Fruit fly (Drosophila melanogaster) whole organism, embryonic: ENCODE measurements around the gene Dhdds.
A peak's percentile ranks its signal among the peaks of the same experiment; 100 is the strongest.

Source experiments
- CG10209 ChIP-seq: fragments of 200-800 bp; sonication (Bioruptor generic); optimal IDR thresholded peaks from 3 replicates; lab custom pipeline; 2017; ENCODE audit warnings: missing biosample characterization, mild to moderate bottlenecking, missing genetic modification characterization, missing genetic modification reagents
- CG10366 ChIP-seq: fragments of 200-800 bp; sonication (Bioruptor generic); IDR thresholded peaks from 2 replicates; pipeline ENCODE4 v1.3.6; 2022; ENCODE audit warnings: missing biosample characterization, missing genetic modification characterization
- CG10431 ChIP-seq: fragments of 200-800 bp; sonication (Bioruptor generic); optimal IDR thresholded peaks from 3 replicates; lab custom pipeline; 2018; ENCODE audit warnings: missing biosample characterization, mild to moderate bottlenecking, missing genetic modification characterization
- CG10543 ChIP-seq: fragments of 200-800 bp; sonication (Bioruptor generic); optimal IDR thresholded peaks from 3 replicates; lab custom pipeline; 2017; ENCODE audit warnings: missing biosample characterization, mild to moderate bottlenecking, missing genetic modification characterization, moderate library complexity
- CG11560 ChIP-seq: fragments of 200-800 bp; sonication (Bioruptor generic); IDR thresholded peaks from 3 replicates; pipeline ENCODE4 v1.3.6; 2022; ENCODE audit warnings: missing biosample characterization, missing genetic modification characterization
- CG12236 ChIP-seq: fragments of 200-800 bp; sonication (Bioruptor generic); optimal IDR thresholded peaks from 2 replicates; lab custom pipeline; 2016; ENCODE audit warnings: missing biosample characterization, missing genetic modification characterization
- CG1233 ChIP-seq: fragments of 200-800 bp; sonication (Bioruptor generic); optimal IDR thresholded peaks from 4 replicates; lab custom pipeline; 2018; ENCODE audit warnings: missing biosample characterization, mild to moderate bottlenecking, missing genetic modification characterization
- CG15073 ChIP-seq: fragments of 200-800 bp; sonication (Bioruptor generic); optimal IDR thresholded peaks from 2 replicates; lab custom pipeline; 2016; ENCODE audit warnings: missing biosample characterization, missing genetic modification characterization
- CG15601 ChIP-seq: fragments of 200-800 bp; sonication (Bioruptor generic); optimal IDR thresholded peaks from 3 replicates; lab custom pipeline; 2019; ENCODE audit warnings: missing biosample characterization, mild to moderate bottlenecking, missing genetic modification characterization, moderate library complexity
- CG17568 ChIP-seq: fragments of 200-800 bp; sonication (Bioruptor generic); optimal IDR thresholded peaks from 2 replicates; lab custom pipeline; 2018; ENCODE audit warnings: missing biosample characterization, mild to moderate bottlenecking, missing genetic modification characterization, moderate library complexity
- CG17802 ChIP-seq: fragments of 200-800 bp; sonication (Bioruptor generic); optimal IDR thresholded peaks from 2 replicates; lab custom pipeline; 2018; ENCODE audit warnings: missing biosample characterization, mild to moderate bottlenecking, missing genetic modification characterization, moderate library complexity
- CG17829 ChIP-seq: fragments of 200-800 bp; optimal IDR thresholded peaks from 2 replicates; lab custom pipeline; 2019; ENCODE audit warnings: missing biosample characterization, mild to moderate bottlenecking, missing genetic modification characterization, moderate library complexity
- CG1832 ChIP-seq: fragments of 200-800 bp; sonication (Bioruptor generic); optimal IDR thresholded peaks from 2 replicates; lab custom pipeline; 2017; ENCODE audit warnings: missing biosample characterization, mild to moderate bottlenecking, missing genetic modification characterization, inconsistent platforms
- CG2202 ChIP-seq: fragments of 200-800 bp; sonication (Bioruptor generic); optimal IDR thresholded peaks from 2 replicates; lab custom pipeline; 2018; ENCODE audit warnings: missing biosample characterization, mild to moderate bottlenecking, missing genetic modification characterization
- CG32532 ChIP-seq: fragments of 200-800 bp; sonication (Bioruptor generic); IDR thresholded peaks from 2 replicates; pipeline ENCODE4 v1.3.6; 2022; ENCODE audit warnings: missing biosample characterization, missing genetic modification characterization
- CG43689 ChIP-seq: fragments of 200-800 bp; sonication (Bioruptor generic); IDR thresholded peaks from 2 replicates; pipeline ENCODE4 v1.3.6; 2022; ENCODE audit warnings: missing biosample characterization, missing genetic modification characterization
- CG6272 ChIP-seq: fragments of 200-800 bp; sonication (Bioruptor generic); IDR thresholded peaks from 2 replicates; pipeline ENCODE4 v1.3.6; 2022; ENCODE audit warnings: missing biosample characterization, missing genetic modification characterization
- CG6654 ChIP-seq: fragments of 200-800 bp; sonication (Bioruptor generic); optimal IDR thresholded peaks from 2 replicates; lab custom pipeline; 2017; ENCODE audit warnings: missing biosample characterization, mild to moderate bottlenecking, missing genetic modification characterization
- CG6689 ChIP-seq: fragments of 200-800 bp; sonication (Bioruptor generic); IDR thresholded peaks from 2 replicates; pipeline ENCODE4 v1.3.6; 2022; ENCODE audit warnings: missing biosample characterization, missing genetic modification characterization
- CG7839 ChIP-seq: fragments of 200-800 bp; sonication (Bioruptor generic); optimal IDR thresholded peaks from 3 replicates; lab custom pipeline; 2018; ENCODE audit warnings: missing biosample characterization, mild to moderate bottlenecking, missing genetic modification characterization, moderate library complexity
- CG7963 ChIP-seq: fragments of 200-800 bp; sonication (Bioruptor generic); IDR thresholded peaks from 3 replicates; pipeline ENCODE4 v1.3.6; 2022; ENCODE audit warnings: missing biosample characterization, missing genetic modification characterization; ENCODE audit not compliant: partially characterized antibody
- CG8765 ChIP-seq: fragments of 200-800 bp; sonication (Bioruptor generic); IDR thresholded peaks from 2 replicates; pipeline ENCODE4 v1.3.6; 2022; ENCODE audit warnings: missing biosample characterization, missing genetic modification characterization
- CG8944 ChIP-seq: fragments of 200-800 bp; sonication (Bioruptor generic); optimal IDR thresholded peaks from 3 replicates; lab custom pipeline; 2016; ENCODE audit warnings: missing biosample characterization, missing genetic modification characterization
- Dip2 ChIP-seq: fragments of 200-800 bp; sonication (Bioruptor generic); IDR thresholded peaks from 2 replicates; pipeline ENCODE4 v1.3.6; 2022; ENCODE audit warnings: missing biosample characterization, missing genetic modification characterization
- Ets97D ChIP-seq: fragments of 200-800 bp; sonication (Bioruptor generic); optimal IDR thresholded peaks from 3 replicates; lab custom pipeline; 2016; ENCODE audit warnings: missing biosample characterization, missing genetic modification characterization
- HHEX ChIP-seq: fragments of 200-800 bp; sonication (Bioruptor generic); optimal IDR thresholded peaks from 3 replicates; lab custom pipeline; 2017; ENCODE audit warnings: missing biosample characterization, mild to moderate bottlenecking, missing genetic modification characterization, missing genetic modification reagents
- HLH54F ChIP-seq: fragments of 200-800 bp; sonication (Bioruptor generic); optimal IDR thresholded peaks from 3 replicates; lab custom pipeline; 2016; ENCODE audit warnings: missing biosample characterization, missing genetic modification characterization
- Hey ChIP-seq: fragments of 200-800 bp; sonication (Bioruptor generic); optimal IDR thresholded peaks from 3 replicates; lab custom pipeline; 2018; ENCODE audit warnings: missing biosample characterization, mild to moderate bottlenecking, missing genetic modification characterization
- HmgD ChIP-seq: fragments of 200-800 bp; sonication (Bioruptor generic); optimal IDR thresholded peaks from 3 replicates; lab custom pipeline; 2016; ENCODE audit warnings: missing biosample characterization, missing genetic modification characterization
- MBD-R2 ChIP-seq: fragments of 200-800 bp; sonication (Bioruptor generic); IDR thresholded peaks from 2 replicates; pipeline ENCODE4 v1.3.6; 2022; ENCODE audit warnings: missing biosample characterization, missing genetic modification characterization
- Pdp1 ChIP-seq, 2 experiments: fragments of 200-800 bp; sonication (Bioruptor generic); optimal IDR thresholded peaks; 3 replicates each; lab custom pipeline; 2016; ENCODE audit warnings: missing biosample characterization in 2 of 2, missing genetic modification characterization in 2 of 2, mild to moderate bottlenecking in 1 of 2, moderate library complexity in 1 of 2
- Six4 ChIP-seq: fragments of 200-800 bp; sonication (Bioruptor generic); optimal IDR thresholded peaks from 2 replicates; lab custom pipeline; 2016; ENCODE audit warnings: missing biosample characterization, missing genetic modification characterization
- Usf ChIP-seq: fragments of 200-800 bp; sonication (Bioruptor generic); optimal IDR thresholded peaks from 2 replicates; lab custom pipeline; 2017; ENCODE audit warnings: missing genotype, missing biosample characterization, missing genetic modification characterization
- Xbp1 ChIP-seq: fragments of 200-800 bp; sonication (Bioruptor generic); optimal IDR thresholded peaks from 3 replicates; lab custom pipeline; 2016; ENCODE audit warnings: missing biosample characterization, mild to moderate bottlenecking, missing genetic modification characterization
- abd-A ChIP-seq: fragments of 200-800 bp; sonication (Bioruptor generic); optimal IDR thresholded peaks from 3 replicates; lab custom pipeline; 2019; ENCODE audit warnings: missing biosample characterization, mild to moderate bottlenecking, missing genetic modification characterization, moderate library complexity
- cas ChIP-seq: fragments of 200-800 bp; sonication (Bioruptor generic); IDR thresholded peaks from 2 replicates; pipeline ENCODE4 v1.3.6; 2022; ENCODE audit warnings: missing biosample characterization, missing genetic modification characterization
- crc ChIP-seq: fragments of 200-800 bp; sonication (Bioruptor generic); optimal IDR thresholded peaks from 2 replicates; lab custom pipeline; 2016; ENCODE audit warnings: missing biosample characterization, missing genetic modification characterization
- croc ChIP-seq: fragments of 200-800 bp; sonication (Bioruptor generic); conservative IDR thresholded peaks from 3 replicates; pipeline ENCODE4 v1.3.6; 2022; ENCODE audit warnings: missing biosample characterization, missing genetic modification characterization
- da ChIP-seq: fragments of 200-800 bp; sonication (Bioruptor generic); optimal IDR thresholded peaks from 2 replicates; lab custom pipeline; 2016; ENCODE audit warnings: missing biosample characterization, missing genetic modification characterization
- dan ChIP-seq: fragments of 200-800 bp; sonication (Bioruptor generic); IDR thresholded peaks from 2 replicates; pipeline ENCODE4 v1.3.6; 2022; ENCODE audit warnings: missing biosample characterization, missing genetic modification characterization
- dysf ChIP-seq: fragments of 200-800 bp; sonication (Bioruptor generic); IDR thresholded peaks from 3 replicates; pipeline ENCODE4 v1.3.6; 2022; ENCODE audit warnings: missing biosample characterization, missing genetic modification characterization
- her ChIP-seq: fragments of 200-800 bp; sonication (Bioruptor generic); optimal IDR thresholded peaks from 2 replicates; lab custom pipeline; 2016; ENCODE audit warnings: missing biosample characterization, missing genetic modification characterization
- lola ChIP-seq, 3 experiments: fragments of >200 bp in 2 of 3; fragments of 200-800 bp in 1 of 3; sonication (Bioruptor generic) in 1 of 3; optimal IDR thresholded peaks; 2 replicates each; lab custom pipeline; 2017 to 2019; ENCODE audit warnings: missing biosample characterization in 3 of 3, missing genetic modification characterization in 3 of 3, mild to moderate bottlenecking in 1 of 3, moderate library complexity in 1 of 3
- pfk ChIP-seq: fragments of 200-800 bp; sonication (Bioruptor generic); optimal IDR thresholded peaks from 2 replicates; lab custom pipeline; 2018; ENCODE audit warnings: missing biosample characterization, mild to moderate bottlenecking, missing genetic modification characterization, moderate library complexity
- ranshi ChIP-seq: fragments of 200-800 bp; sonication (Bioruptor generic); IDR thresholded peaks from 2 replicates; pipeline ENCODE4 v1.3.6; 2022; ENCODE audit warnings: missing biosample characterization, missing genetic modification characterization
- sim ChIP-seq: fragments of 200-800 bp; sonication (Bioruptor generic); IDR thresholded peaks from 2 replicates; pipeline ENCODE4 v1.3.6; 2022; ENCODE audit warnings: missing biosample characterization, missing genetic modification characterization
- usp ChIP-seq: fragments of >200 bp; optimal IDR thresholded peaks from 2 replicates; lab custom pipeline; 2017; ENCODE audit warnings: missing biosample characterization, missing genetic modification characterization
- vvl ChIP-seq: fragments of 200-800 bp; sonication (Bioruptor generic); IDR thresholded peaks from 2 replicates; pipeline ENCODE4 v1.3.6; 2022; ENCODE audit warnings: missing biosample characterization, missing genetic modification characterization
- zen ChIP-seq: fragments of 200-800 bp; sonication (Bioruptor generic); optimal IDR thresholded peaks from 3 replicates; lab custom pipeline; 2018; ENCODE audit warnings: missing biosample characterization, mild to moderate bottlenecking, missing genetic modification characterization, moderate library complexity
- zen2 ChIP-seq: fragments of 200-800 bp; sonication (Bioruptor generic); IDR thresholded peaks from 3 replicates; pipeline ENCODE4 v1.3.6; 2022; ENCODE audit warnings: missing biosample characterization, missing genetic modification characterization; ENCODE audit not compliant: partially characterized antibody

The Dhdds gene

DNA sequence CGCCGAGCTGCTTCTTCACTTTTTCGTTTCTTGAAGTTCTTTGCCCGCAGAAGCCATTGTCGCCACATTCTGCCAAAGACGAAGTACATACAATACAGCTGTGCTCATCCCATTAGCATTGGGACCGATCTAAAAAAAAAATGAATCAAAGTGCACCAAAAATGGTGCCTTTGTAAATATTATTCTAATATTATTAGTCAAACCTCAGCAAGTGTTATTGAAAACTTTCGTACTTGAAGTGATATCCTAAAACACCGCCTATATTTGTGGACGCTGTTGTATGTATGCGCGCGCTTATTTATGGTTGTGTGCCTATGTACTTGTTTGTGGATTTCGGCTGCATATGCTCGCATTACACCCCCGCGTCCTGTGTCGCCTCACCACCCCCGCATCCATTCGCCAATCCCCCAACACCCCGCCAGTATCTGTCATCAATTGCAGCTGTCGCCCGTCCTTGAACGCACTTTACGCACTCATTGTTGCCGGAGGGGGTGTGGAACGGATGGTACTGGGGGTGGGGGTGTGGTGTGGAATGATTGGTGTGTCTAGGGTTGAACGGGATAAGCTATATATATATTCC, 39.3 kb upstream of the Dhdds start (continued):
- TF ChIP-seq da (GFP tag; lab: Kevin White, UChicago), result no peak
- peak; percentile 84 for TF ChIP-seq croc (GFP tag; lab: Robert Waterston, UW)
- TF ChIP-seq Pdp1 (GFP tag; optimal IDR thresholded peaks at IDR 0.05; lab: Kevin White, UChicago), result peak; percentile 67 to 78
- peak; percentile 45 for TF ChIP-seq Hey (tag; lab: Kevin White, UChicago)
- TF ChIP-seq CG1832 (GFP tag; lab: Kevin White, UChicago), result no peak
- peak; percentile 82 for TF ChIP-seq CG17829 (tag; lab: Kevin White, UChicago)
- TF ChIP-seq CG32532 (GFP tag; lab: Robert Waterston, UW), result peak; percentile 76
- peak; percentile 62; the same call in 1 of the 2 replicates for TF ChIP-seq MBD-R2
- peak; percentile 55 for TF ChIP-seq Usf
- peak in 1 of 3 experiments; percentile 85 for TF ChIP-seq lola (GFP tag; optimal IDR thresholded peaks at IDR 0.05; lab: Kevin White, UChicago)
- peak; percentile 71; the same call in 1 of the 2 replicates for TF ChIP-seq sim (GFP tag; lab: Robert Waterston, UW)
- peak; percentile 67 for TF ChIP-seq Six4 (GFP tag; lab: Kevin White, UChicago)
- TF ChIP-seq CG17802 (tag; lab: Kevin White, UChicago), result peak; percentile 71
- TF ChIP-seq usp (GFP tag; lab: Kevin White, UChicago), result no peak
- TF ChIP-seq CG6272 (GFP tag; lab: Robert Waterston, UW), result peak; percentile 72
- TF ChIP-seq HHEX, result peak; percentile 90
- TF ChIP-seq CG15601 (tag; lab: Kevin White, UChicago), result peak; percentile 88
- TF ChIP-seq Dip2 (GFP tag; lab: Robert Waterston, UW), result no peak
- TF ChIP-seq CG10209 (GFP tag; lab: Kevin White, UChicago), result peak; percentile 85
- TF ChIP-seq her (GFP tag; lab: Kevin White, UChicago), result peak; percentile 12
- TF ChIP-seq CG6689 (GFP tag; lab: Robert Waterston, UW), result peak; percentile 89
- peak; percentile 42 for TF ChIP-seq Ets97D (GFP tag; lab: Kevin White, UChicago)
- peak; percentile 82 for TF ChIP-seq CG2202
- TF ChIP-seq CG10543, result peak; percentile 33
- peak; percentile 64 for TF ChIP-seq CG11560
- TF ChIP-seq cas (GFP tag; lab: Robert Waterston, UW), result 0 out of 2 replicates have a peak, but pooled peaks have one; percentile 27
- peak; percentile 39 for TF ChIP-seq CG8944 (GFP tag; lab: Kevin White, UChicago)
- TF ChIP-seq CG43689 (GFP tag; lab: Robert Waterston, UW), result peak; percentile 82
- peak; percentile 81 for TF ChIP-seq zen (tag; lab: Kevin White, UChicago)
- peak; percentile 61 for TF ChIP-seq CG12236 (GFP tag; lab: Kevin White, UChicago)
- TF ChIP-seq CG7963 (GFP tag; lab: Robert Waterston, UW), result no peak
- TF ChIP-seq CG10366 (GFP tag; lab: Robert Waterston, UW), result peak; percentile 86
- TF ChIP-seq dan (GFP tag; lab: Robert Waterston, UW), result peak; percentile 70
- no peak for TF ChIP-seq crc
- TF ChIP-seq CG1233 (GFP tag; lab: Kevin White, UChicago), result peak; percentile 80
- peak; percentile 80 for TF ChIP-seq CG8765
- no peak for TF ChIP-seq zen2 (GFP tag; lab: Robert Waterston, UW)
- TF ChIP-seq CG15073 (GFP tag; lab: Kevin White, UChicago), result peak; percentile 21
- TF ChIP-seq ranshi (GFP tag; lab: Robert Waterston, UW), result peak; percentile 81
- peak; percentile 46 for TF ChIP-seq CG10431 (GFP tag; lab: Kevin White, UChicago)
- TF ChIP-seq HLH54F (GFP tag; lab: Kevin White, UChicago), result peak; percentile 63
- TF ChIP-seq dysf (GFP tag; lab: Robert Waterston, UW), result peak; percentile 89
- TF ChIP-seq CG7839 (tag; lab: Kevin White, UChicago), result peak; percentile 92
- peak; percentile 95 for TF ChIP-seq vvl
- peak; percentile 83 for TF ChIP-seq CG17568 (GFP tag; lab: Kevin White, UChicago)
- peak; percentile 88 for TF ChIP-seq Xbp1
- peak; percentile 14 for TF ChIP-seq HmgD (GFP tag; lab: Kevin White, UChicago)
- no peak for TF ChIP-seq pfk (GFP tag; lab: Kevin White, UChicago)
- peak; percentile 58 for TF ChIP-seq abd-A (tag; lab: Kevin White, UChicago)
- TF ChIP-seq CG6654 (GFP tag; lab: Kevin White, UChicago), result peak; percentile 72
